Fruit fly (Drosophila melanogaster): ENCODE measurements around the gene Rbcn-3A.

Rbcn-3A gene

DNA sequence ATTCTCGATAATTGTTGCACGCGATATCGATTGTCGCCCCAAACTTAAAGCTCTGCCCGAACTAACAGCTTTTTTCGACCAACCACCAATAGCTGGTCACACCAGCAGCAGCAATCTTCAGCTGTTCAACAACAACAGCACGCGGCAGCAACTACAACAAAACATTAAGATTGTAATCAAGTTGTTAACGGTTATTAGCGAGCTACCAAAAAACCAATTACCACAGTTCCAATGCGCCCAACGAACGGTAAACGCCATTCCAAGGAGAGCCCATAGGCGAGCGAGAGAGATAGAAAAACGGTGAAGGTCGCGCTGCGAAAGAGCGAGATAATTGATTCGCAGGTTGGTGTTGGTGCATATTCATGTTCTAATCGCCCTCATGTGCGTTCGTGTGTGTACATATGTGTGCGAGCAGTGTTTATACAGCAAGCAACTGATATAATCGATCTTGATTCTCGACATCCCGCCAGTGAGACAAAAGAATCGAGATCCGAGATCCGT lies 35.4 kb downstream of the Rbcn-3A start, which contains the start of gene Efr (continued):
- peak in 1 of 2 experiments; percentile 35 for TF ChIP-seq Trl (optimal IDR thresholded peaks at IDR 0.05)
- TF ChIP-seq Trl (GFP tag; optimal IDR thresholded peaks at IDR 0.05): no peak
- peak; percentile 48 for TF ChIP-seq CG9797 (GFP tag; optimal IDR thresholded peaks at IDR 0.05)
- TF ChIP-seq crp (GFP tag; optimal IDR thresholded peaks at IDR 0.05): peak in 1 of 2 experiments; percentile 83
- peak; percentile 99 for TF ChIP-seq ftz-f1 (GFP tag; optimal IDR thresholded peaks at IDR 0.05)
- TF ChIP-seq pum (GFP tag; optimal IDR thresholded peaks at IDR 0.05): no peak
- TF ChIP-seq sug (tag; optimal IDR thresholded peaks at IDR 0.05): peak; percentile 71
- TF ChIP-seq CG15514 (GFP tag; optimal IDR thresholded peaks at IDR 0.05): peak; percentile 39
- peak; percentile 52 for TF ChIP-seq unc-4 (GFP tag; IDR thresholded peaks at IDR 0.05; ENCODE audit: partially characterized antibody)
- TF ChIP-seq Meics (GFP tag; optimal IDR thresholded peaks at IDR 0.05): no peak
- peak; percentile 5 for TF ChIP-seq Sry-δ (GFP tag; optimal IDR thresholded peaks at IDR 0.05)
- TF ChIP-seq CG10979 (tag; optimal IDR thresholded peaks at IDR 0.05): no peak
- TF ChIP-seq bsh (GFP tag; optimal IDR thresholded peaks at IDR 0.05): no peak
- peak; percentile 48 for TF ChIP-seq sens (GFP tag)
- peak; percentile 35; the same call in 1 of the 3 replicates for TF ChIP-seq CG34422 (GFP tag; IDR thresholded peaks at IDR 0.05)
- TF ChIP-seq Myb (GFP tag; optimal IDR thresholded peaks at IDR 0.05): peak; percentile 48
- TF ChIP-seq E2f2 (GFP tag; IDR thresholded peaks at IDR 0.05): peak; percentile 85
- TF ChIP-seq Deaf1 (tag; optimal IDR thresholded peaks at IDR 0.05): peak; percentile 28
- TF ChIP-seq bbx (GFP tag; IDR thresholded peaks at IDR 0.05; ENCODE audit: partially characterized antibody): 0 out of 2 replicates have a peak, but pooled peaks have one; percentile 10
- TF ChIP-seq pnt (GFP tag; optimal IDR thresholded peaks at IDR 0.05): no peak
- TF ChIP-seq CG8924 (tag; optimal IDR thresholded peaks at IDR 0.05): peak; percentile 2
- TF ChIP-seq HHEX (GFP tag; optimal IDR thresholded peaks at IDR 0.05): peak; percentile 36
- no peak for TF ChIP-seq br (optimal IDR thresholded peaks at IDR 0.05)
- TF ChIP-seq CG10543 (GFP tag; optimal IDR thresholded peaks at IDR 0.05): peak; percentile 61
- peak; percentile 93 for TF ChIP-seq abd-A (tag; optimal IDR thresholded peaks at IDR 0.05)
- peak; percentile 28; the same call in 1 of the 2 replicates for TF ChIP-seq CG14441 (GFP tag; IDR thresholded peaks at IDR 0.05)
- TF ChIP-seq CG18262 (tag; optimal IDR thresholded peaks at IDR 0.05): no peak
- TF ChIP-seq Dll (GFP tag; IDR thresholded peaks at IDR 0.05; ENCODE audit: partially characterized antibody): peak; percentile 60; the same call in 2 of the 4 replicates
- peak; percentile 10 for TF ChIP-seq CG15479 (GFP tag; optimal IDR thresholded peaks at IDR 0.05)
- no peak for TF ChIP-seq CG13624 (GFP tag; optimal IDR thresholded peaks at IDR 0.05)
- TF ChIP-seq CG13287 (GFP tag; IDR thresholded peaks at IDR 0.05; ENCODE audit: partially characterized antibody): peak; percentile 60
- peak; percentile 4 for TF ChIP-seq unpg (GFP tag; optimal IDR thresholded peaks at IDR 0.05)
- 0 out of 2 replicates have a peak, but pooled peaks have one; percentile 16 for TF ChIP-seq sob (GFP tag; IDR thresholded peaks at IDR 0.05)
- TF ChIP-seq Dp (GFP tag; optimal IDR thresholded peaks at IDR 0.05): peak; percentile 84
- TF ChIP-seq bcd (GFP tag; optimal IDR thresholded peaks at IDR 0.05): no peak
- peak; percentile 2 for TF ChIP-seq pb (GFP tag; optimal IDR thresholded peaks at IDR 0.05)
- peak; percentile 39 for TF ChIP-seq cwo (GFP tag; optimal IDR thresholded peaks at IDR 0.05)
- TF ChIP-seq BtbVII (GFP tag; optimal IDR thresholded peaks at IDR 0.05): peak; percentile 13
- TF ChIP-seq Hr78 (GFP tag; optimal IDR thresholded peaks at IDR 0.05): peak in 1 of 2 experiments; percentile 20
- TF ChIP-seq CG18011 (GFP tag; optimal IDR thresholded peaks at IDR 0.05): no peak
- no peak for TF ChIP-seq zen (tag; optimal IDR thresholded peaks at IDR 0.05)
- peak; percentile 2 for TF ChIP-seq CG13424 (tag; optimal IDR thresholded peaks at IDR 0.05)
- TF ChIP-seq kni (GFP tag; optimal IDR thresholded peaks at IDR 0.05): peak; percentile 55
- no peak for TF ChIP-seq en (GFP tag; optimal IDR thresholded peaks at IDR 0.05)
- TF ChIP-seq grn (GFP tag; optimal IDR thresholded peaks at IDR 0.05): peak; percentile 97
